Fruit fly (Drosophila melanogaster) whole organism, prepupa: ENCODE measurements around the gene CG42637.

ENCODE experiments used
- Blimp-1 ChIP-seq: fragments of 200-800 bp; sonication (Bioruptor generic); optimal IDR thresholded peaks from 3 replicates; lab custom pipeline; 2017; ENCODE audit warnings: missing biosample characterization, missing genetic modification characterization, mild to moderate bottlenecking, moderate library complexity, missing genetic modification reagents
- CG10631 ChIP-seq: fragments of 200-800 bp; sonication (Bioruptor generic); optimal IDR thresholded peaks from 2 replicates; lab custom pipeline; 2016; ENCODE audit warnings: missing biosample characterization, missing genetic modification characterization
- CG10669 ChIP-seq: fragments of 200-800 bp; sonication (Bioruptor generic); optimal IDR thresholded peaks from 3 replicates; lab custom pipeline; 2018; ENCODE audit warnings: missing biosample characterization, mild to moderate bottlenecking, missing genetic modification characterization, moderate library complexity
- CG11294 ChIP-seq: fragments of 200-800 bp; sonication (Bioruptor generic); IDR thresholded peaks from 2 replicates; pipeline ENCODE4 v1.3.6; 2022; ENCODE audit warnings: missing biosample characterization, missing genetic modification characterization
- CG11762 ChIP-seq: fragments of 200-800 bp; sonication (Bioruptor generic); optimal IDR thresholded peaks from 3 replicates; lab custom pipeline; 2016; ENCODE audit warnings: missing biosample characterization, missing genetic modification characterization; ENCODE audit not compliant: insufficient read depth
- CG11902 ChIP-seq: fragments of 200-800 bp; sonication (Bioruptor generic); optimal IDR thresholded peaks from 3 replicates; lab custom pipeline; 2016; ENCODE audit warnings: missing biosample characterization, missing genetic modification characterization
- CG15336 ChIP-seq: fragments of 200-800 bp; sonication (Bioruptor generic); IDR thresholded peaks from 2 replicates; pipeline ENCODE4 v1.3.6; 2022; ENCODE audit warnings: missing biosample characterization, missing genetic modification characterization
- CG1621 ChIP-seq: fragments of 200-800 bp; sonication (Bioruptor generic); optimal IDR thresholded peaks from 3 replicates; lab custom pipeline; 2018; ENCODE audit warnings: missing biosample characterization, mild to moderate bottlenecking, missing genetic modification characterization
- CG16779 ChIP-seq: fragments of 200-800 bp; sonication (Bioruptor generic); optimal IDR thresholded peaks from 3 replicates; lab custom pipeline; 2017; ENCODE audit warnings: missing biosample characterization, mild to moderate bottlenecking, missing genetic modification characterization
- CG3032 ChIP-seq: fragments of 200-800 bp; optimal IDR thresholded peaks from 2 replicates; lab custom pipeline; 2019; ENCODE audit warnings: missing biosample characterization, mild to moderate bottlenecking, missing genetic modification characterization, moderate library complexity
- CG31627 ChIP-seq: fragments of 200-800 bp; sonication (Bioruptor generic); optimal IDR thresholded peaks from 3 replicates; lab custom pipeline; 2016; ENCODE audit warnings: missing biosample characterization, missing genetic modification characterization
- CG34406 ChIP-seq: fragments of 200-800 bp; sonication (Bioruptor generic); optimal IDR thresholded peaks from 3 replicates; lab custom pipeline; 2016; ENCODE audit warnings: missing biosample characterization, missing genetic modification characterization
- CG3919 ChIP-seq: fragments of 200-800 bp; sonication (Bioruptor generic); optimal IDR thresholded peaks from 3 replicates; lab custom pipeline; 2016; ENCODE audit warnings: missing biosample characterization, missing genetic modification characterization
- CG4318 ChIP-seq: fragments of 200-800 bp; sonication (Bioruptor generic); optimal IDR thresholded peaks from 3 replicates; lab custom pipeline; 2017; ENCODE audit warnings: missing biosample characterization, mild to moderate bottlenecking, missing genetic modification characterization
- CG6163 ChIP-seq: fragments of 200-800 bp; sonication (Bioruptor generic); IDR thresholded peaks from 3 replicates; pipeline ENCODE4 v1.3.6; 2022; ENCODE audit warnings: missing biosample characterization, missing genetic modification characterization
- CG6276 ChIP-seq: fragments of 200-800 bp; sonication (Bioruptor generic); optimal IDR thresholded peaks from 2 replicates; lab custom pipeline; 2017; ENCODE audit warnings: missing biosample characterization, mild to moderate bottlenecking, missing genetic modification characterization
- CG6792 ChIP-seq: fragments of 200-800 bp; sonication (Bioruptor generic); optimal IDR thresholded peaks from 3 replicates; lab custom pipeline; 2016; ENCODE audit warnings: missing biosample characterization, missing genetic modification characterization
- CG6854 ChIP-seq: fragments of 200-800 bp; sonication (Bioruptor generic); optimal IDR thresholded peaks from 2 replicates; lab custom pipeline; 2017; ENCODE audit warnings: missing biosample characterization, mild to moderate bottlenecking, missing genetic modification characterization
- CG7368 ChIP-seq: fragments of 200-800 bp; sonication (Bioruptor generic); optimal IDR thresholded peaks from 3 replicates; lab custom pipeline; 2016; ENCODE audit warnings: missing biosample characterization, missing genetic modification characterization
- CG8119 ChIP-seq: fragments of 200-800 bp; sonication (Bioruptor generic); IDR thresholded peaks from 3 replicates; pipeline ENCODE4 v1.3.6; 2022; ENCODE audit warnings: missing biosample characterization, missing genetic modification characterization
- CG8632 ChIP-seq: fragments of 200-800 bp; sonication (Bioruptor generic); optimal IDR thresholded peaks from 3 replicates; lab custom pipeline; 2016; ENCODE audit warnings: missing biosample characterization, missing genetic modification characterization
- Eip75B ChIP-seq: fragments of 200-800 bp; sonication (Bioruptor generic); optimal IDR thresholded peaks from 3 replicates; lab custom pipeline; 2016; ENCODE audit warnings: missing biosample characterization, missing genetic modification characterization
- Eip78C ChIP-seq: fragments of 200-800 bp; sonication (Bioruptor generic); peaks from one replicate; lab custom pipeline; 2016; ENCODE audit warnings: missing biosample characterization, missing genetic modification characterization
- Ets21C ChIP-seq: fragments of 200-800 bp; sonication (Bioruptor generic); optimal IDR thresholded peaks from 3 replicates; lab custom pipeline; 2016; ENCODE audit warnings: missing biosample characterization, missing genetic modification characterization
- Ets96B ChIP-seq: fragments of 200-800 bp; optimal IDR thresholded peaks from 2 replicates; lab custom pipeline; 2019; ENCODE audit warnings: missing biosample characterization, mild to moderate bottlenecking, missing genetic modification characterization, moderate library complexity
- Gug ChIP-seq: fragments of 200-800 bp; sonication (Bioruptor generic); IDR thresholded peaks from 2 replicates; pipeline ENCODE4 v1.3.6; 2022; ENCODE audit warnings: missing biosample characterization, missing genetic modification characterization
- Hr38 ChIP-seq: sonication (Bioruptor generic); optimal IDR thresholded peaks from 2 replicates; lab custom pipeline; 2016; ENCODE audit warnings: missing biosample characterization, missing genetic modification characterization
- Hr39 ChIP-seq: fragments of 200-800 bp; sonication (Bioruptor generic); optimal IDR thresholded peaks from 2 replicates; lab custom pipeline; 2016; ENCODE audit warnings: missing biosample characterization, missing genetic modification characterization
- Hr4 ChIP-seq: fragments of 200-800 bp; sonication (Bioruptor generic); optimal IDR thresholded peaks from 3 replicates; lab custom pipeline; 2016; ENCODE audit warnings: missing biosample characterization, missing genetic modification characterization
- Lpt ChIP-seq: fragments of 200-800 bp; sonication (Bioruptor generic); optimal IDR thresholded peaks from 3 replicates; lab custom pipeline; 2016; ENCODE audit warnings: missing biosample characterization, missing genetic modification characterization
- Sox102F ChIP-seq: fragments of 200-800 bp; sonication (Bioruptor generic); optimal IDR thresholded peaks from 2 replicates; lab custom pipeline; 2016; ENCODE audit warnings: missing biosample characterization, mild to moderate bottlenecking, missing genetic modification characterization
- Sox14 ChIP-seq: fragments of 200-800 bp; sonication (Bioruptor generic); optimal IDR thresholded peaks from 3 replicates; lab custom pipeline; 2016; ENCODE audit warnings: missing biosample characterization, missing genetic modification characterization
- Sox15 ChIP-seq: fragments of 200-800 bp; sonication (Bioruptor generic); optimal IDR thresholded peaks from 3 replicates; lab custom pipeline; 2016; ENCODE audit warnings: missing biosample characterization, missing genetic modification characterization
- achi ChIP-seq: fragments of 200-800 bp; sonication (Bioruptor generic); optimal IDR thresholded peaks from 3 replicates; lab custom pipeline; 2016; ENCODE audit warnings: missing biosample characterization, missing genetic modification characterization
- acj6 ChIP-seq: fragments of 200-800 bp; sonication (Bioruptor generic); optimal IDR thresholded peaks from 3 replicates; lab custom pipeline; 2016; ENCODE audit warnings: missing biosample characterization, missing genetic modification characterization
- cyc ChIP-seq: fragments of 200-800 bp; sonication (Bioruptor generic); optimal IDR thresholded peaks from 3 replicates; lab custom pipeline; 2016; ENCODE audit warnings: missing biosample characterization, missing genetic modification characterization
- dac ChIP-seq: fragments of 200-800 bp; sonication (Bioruptor generic); optimal IDR thresholded peaks from 2 replicates; lab custom pipeline; 2017; ENCODE audit warnings: missing biosample characterization, mild to moderate bottlenecking, missing genetic modification characterization
- eg ChIP-seq: fragments of 200-800 bp; sonication (Bioruptor generic); IDR thresholded peaks from 3 replicates; pipeline ENCODE4 v1.3.6; 2022; ENCODE audit warnings: missing biosample characterization, missing genetic modification characterization
- esn ChIP-seq: fragments of 200-800 bp; sonication (Bioruptor generic); optimal IDR thresholded peaks from 2 replicates; lab custom pipeline; 2016; ENCODE audit warnings: missing biosample characterization, mild to moderate bottlenecking, missing genetic modification characterization, moderate library complexity
- fd59A ChIP-seq: fragments of 200-800 bp; sonication (Bioruptor generic); optimal IDR thresholded peaks from 2 replicates; lab custom pipeline; 2017; ENCODE audit warnings: missing biosample characterization, mild to moderate bottlenecking, missing genetic modification characterization, missing genetic modification reagents
- fd85E ChIP-seq: fragments of 200-800 bp; sonication (Bioruptor generic); optimal IDR thresholded peaks from 3 replicates; lab custom pipeline; 2016; ENCODE audit warnings: missing biosample characterization, missing genetic modification characterization
- lz ChIP-seq: fragments of 200-800 bp; sonication (Bioruptor generic); optimal IDR thresholded peaks from 3 replicates; lab custom pipeline; 2016; ENCODE audit warnings: missing biosample characterization, missing genetic modification characterization
- net ChIP-seq: fragments of 200-800 bp; sonication (Bioruptor generic); optimal IDR thresholded peaks from 3 replicates; lab custom pipeline; 2016; ENCODE audit warnings: missing biosample characterization, missing genetic modification characterization
- pdm3 ChIP-seq: fragments of 200-800 bp; sonication (Bioruptor generic); optimal IDR thresholded peaks from 3 replicates; lab custom pipeline; 2016; ENCODE audit warnings: missing biosample characterization, missing genetic modification characterization
- spab ChIP-seq: fragments of 200-800 bp; sonication (Bioruptor generic); optimal IDR thresholded peaks from 2 replicates; lab custom pipeline; 2017; ENCODE audit warnings: missing biosample characterization, mild to moderate bottlenecking, missing genetic modification characterization, missing genetic modification reagents
- ss ChIP-seq, 2 experiments: fragments of 200-800 bp; sonication (Bioruptor generic); optimal IDR thresholded peaks; 2 replicates in 1 of 2; 3 replicates in 1 of 2; lab custom pipeline; 2017 to 2018; ENCODE audit warnings: mild to moderate bottlenecking in 2 of 2, missing biosample characterization in 2 of 2, missing genetic modification characterization in 2 of 2, moderate library complexity in 1 of 2
- topi ChIP-seq: fragments of 200-800 bp; sonication (Bioruptor generic); optimal IDR thresholded peaks from 3 replicates; lab custom pipeline; 2016; ENCODE audit warnings: missing biosample characterization, missing genetic modification characterization
- vri ChIP-seq: fragments of 200-800 bp; sonication (Bioruptor generic); optimal IDR thresholded peaks from 3 replicates; lab custom pipeline; 2016; ENCODE audit warnings: missing biosample characterization, mild to moderate bottlenecking, missing genetic modification characterization

The CG42637 gene

DNA sequence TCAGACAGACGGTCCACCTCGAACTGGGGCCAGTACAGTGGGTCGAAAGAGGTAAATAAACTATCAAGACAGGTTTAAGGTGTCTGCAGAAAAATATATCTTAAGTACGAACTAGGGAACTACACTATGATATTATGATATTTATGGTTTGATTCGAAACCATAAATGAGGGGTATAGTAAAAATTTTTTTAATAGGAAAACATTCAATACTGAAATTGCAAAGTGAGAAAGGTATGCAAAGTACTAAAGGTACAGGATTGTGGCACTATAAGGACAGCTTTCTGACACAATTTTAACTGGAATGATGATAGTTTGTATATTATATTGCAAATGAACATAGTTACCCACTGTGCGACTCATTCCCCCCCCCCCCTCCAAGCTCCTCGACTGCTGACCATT is 117.3 kb downstream of the CG42637 start (continued):
- peak; percentile 15 for TF ChIP-seq CG11902 (GFP tag; lab: Kevin White, UChicago)
- peak; percentile 7 for TF ChIP-seq dac
- TF ChIP-seq Eip75B, result peak; percentile 55
- no peak for TF ChIP-seq Blimp-1
- TF ChIP-seq spab (GFP tag; lab: Kevin White, UChicago), result peak; percentile 35
- TF ChIP-seq CG10631 (GFP tag; lab: Kevin White, UChicago), result peak; percentile 39
- peak; percentile 25 for TF ChIP-seq acj6 (GFP tag; lab: Kevin White, UChicago)
- no peak for TF ChIP-seq Hr38
- TF ChIP-seq Hr4 (GFP tag; lab: Kevin White, UChicago), result no peak
- TF ChIP-seq cyc (GFP tag; lab: Kevin White, UChicago), result peak; percentile 42
- peak; percentile 37 for TF ChIP-seq achi (GFP tag; lab: Kevin White, UChicago)
- TF ChIP-seq CG3032 (tag; lab: Kevin White, UChicago), result peak; percentile 19
- TF ChIP-seq CG8119 (GFP tag; lab: Robert Waterston, UW), result peak; percentile 48; the same call in 1 of the 3 replicates
- peak; percentile 16 for TF ChIP-seq pdm3
- TF ChIP-seq CG3919 (GFP tag; lab: Kevin White, UChicago), result peak; percentile 38
- no peak for TF ChIP-seq Ets96B (tag; lab: Kevin White, UChicago)
- TF ChIP-seq CG6276 (GFP tag; lab: Kevin White, UChicago), result peak; percentile 1
- TF ChIP-seq CG7368 (GFP tag; lab: Kevin White, UChicago), result no peak
- no peak for TF ChIP-seq Gug (GFP tag; lab: Robert Waterston, UW)
- no peak for TF ChIP-seq CG11294
- TF ChIP-seq Sox15 (GFP tag; lab: Kevin White, UChicago), result no peak
- peak; percentile 19 for TF ChIP-seq CG11762 (GFP tag; lab: Kevin White, UChicago)
- TF ChIP-seq CG6792, result peak; percentile 51
- peak; percentile 5 for TF ChIP-seq CG4318 (GFP tag; lab: Kevin White, UChicago)
- TF ChIP-seq CG10669, result peak; percentile 32
- TF ChIP-seq esn (GFP tag; lab: Kevin White, UChicago), result peak; percentile 50
- TF ChIP-seq fd59A (GFP tag; lab: Kevin White, UChicago), result peak; percentile 13
- TF ChIP-seq topi (GFP tag; lab: Kevin White, UChicago), result peak; percentile 56
- no peak for TF ChIP-seq fd85E (GFP tag; lab: Kevin White, UChicago)
- TF ChIP-seq Sox102F (GFP tag; lab: Kevin White, UChicago), result peak; percentile 15
- no peak for TF ChIP-seq Lpt (GFP tag; lab: Kevin White, UChicago)
- peak; percentile 40 for TF ChIP-seq CG34406 (GFP tag; lab: Kevin White, UChicago)
- peak; percentile 27 for TF ChIP-seq CG31627 (GFP tag; lab: Kevin White, UChicago)
- TF ChIP-seq CG8632, result no peak
- TF ChIP-seq ss (GFP tag; optimal IDR thresholded peaks at IDR 0.05; lab: Kevin White, UChicago), result peak in 1 of 2 experiments; percentile 38
- no peak for TF ChIP-seq CG1621 (tag; lab: Kevin White, UChicago)
- no peak for TF ChIP-seq CG16779
- no peak for TF ChIP-seq Ets21C (GFP tag; lab: Kevin White, UChicago)
- no peak for TF ChIP-seq CG6854 (GFP tag; lab: Kevin White, UChicago)

DNA sequence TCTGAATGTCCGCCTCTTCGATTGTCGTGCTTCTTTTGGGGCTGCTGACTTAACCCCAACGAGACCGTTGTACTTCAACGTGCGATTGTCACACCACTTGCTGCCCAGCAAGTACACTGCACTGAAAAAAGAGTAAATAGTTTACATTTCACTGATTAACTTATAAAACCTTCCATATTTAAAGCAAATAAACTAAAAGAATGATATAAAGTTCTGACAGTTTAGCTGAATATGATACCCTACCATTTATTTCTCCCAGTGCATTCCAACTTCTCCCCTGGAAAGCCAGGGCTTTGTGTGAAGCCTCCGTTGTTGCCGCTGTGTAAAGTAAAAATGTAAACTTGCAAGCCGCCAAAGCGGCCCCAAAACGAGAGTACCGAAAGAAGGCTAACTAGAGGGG is 119.1 kb downstream of the CG42637 start:
- TF ChIP-seq CG11294 (no peak), Eip78C (GFP tag; lab: Kevin White, UChicago) (peak; percentile 87), Sox14 (GFP tag; lab: Kevin White, UChicago) (peak; percentile 25), CG8119 (GFP tag; lab: Robert Waterston, UW) (peak; percentile 57; the same call in 2 of the 3 replicates), ss (GFP tag; optimal IDR thresholded peaks at IDR 0.05; lab: Kevin White, UChicago) (peak; percentile 8 to 27), vri (peak; percentile 12), fd85E (GFP tag; lab: Kevin White, UChicago) (no peak), net (GFP tag; lab: Kevin White, UChicago) (peak; percentile 3), cyc (GFP tag; lab: Kevin White, UChicago) (peak; percentile 55), CG10669 (peak; percentile 43), CG6792 (peak; percentile 44), Hr4 (GFP tag; lab: Kevin White, UChicago) (peak; percentile 28), Sox102F (GFP tag; lab: Kevin White, UChicago) (peak; percentile 41), CG6163 (GFP tag; lab: Robert Waterston, UW) (peak; percentile 58; the same call in 1 of the 3 replicates), Lpt (GFP tag; lab: Kevin White, UChicago) (no peak), CG11902 (GFP tag; lab: Kevin White, UChicago) (peak; percentile 14), Eip75B (peak; percentile 43), CG16779 (no peak), eg (GFP tag; lab: Robert Waterston, UW) (peak; percentile 49; the same call in 1 of the 3 replicates), fd59A (GFP tag; lab: Kevin White, UChicago) (no peak), spab (GFP tag; lab: Kevin White, UChicago) (peak; percentile 28), Hr39 (GFP tag; lab: Kevin White, UChicago) (peak; percentile 60), CG34406 (GFP tag; lab: Kevin White, UChicago) (peak; percentile 25), lz (GFP tag; lab: Kevin White, UChicago) (peak; percentile 29), CG6854 (GFP tag; lab: Kevin White, UChicago) (no peak), CG6276 (GFP tag; lab: Kevin White, UChicago) (no peak), Gug (GFP tag; lab: Robert Waterston, UW) (0 out of 2 replicates have a peak, but pooled peaks have one; percentile 13), CG15336 (GFP tag; lab: Robert Waterston, UW) (peak; percentile 30; the same call in 1 of the 2 replicates), CG31627 (GFP tag; lab: Kevin White, UChicago) (peak; percentile 43)
